Worm (Caenorhabditis elegans): Measurements from ENCODE around the gene gba-1.

The gba-1 gene

DNA sequence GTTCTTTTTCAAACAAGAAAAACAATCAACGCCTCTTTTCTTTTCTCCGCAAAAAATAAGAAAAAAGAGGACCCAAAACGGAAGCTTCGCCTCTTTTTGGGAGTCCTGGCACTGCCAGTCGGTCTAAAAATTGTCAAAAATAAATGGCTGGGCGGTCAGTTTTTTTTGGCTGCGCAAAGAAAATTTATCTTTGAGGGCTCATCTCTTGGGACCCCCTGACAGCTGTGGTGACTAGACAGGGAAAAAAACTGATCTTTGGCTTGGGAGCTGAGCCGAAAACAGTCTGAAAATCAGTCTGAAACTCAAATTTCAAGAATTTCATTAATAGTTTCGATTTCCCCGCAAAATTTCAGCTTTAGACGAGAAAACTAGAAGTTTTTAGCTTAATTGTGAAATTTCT is 14.0 kb downstream of the gba-1 start:
- TF ChIP-seq mml-1 (tag; optimal IDR thresholded peaks at IDR 0.05) = no peak
- TF ChIP-seq tbx-2 (tag; optimal IDR thresholded peaks at IDR 0.05) = no peak
- TF ChIP-seq nhr-12 (tag; optimal IDR thresholded peaks at IDR 0.05) = no peak
- no peak for TF ChIP-seq nfya-1 (tag; optimal IDR thresholded peaks at IDR 0.05; ENCODE audit: insufficient read depth)

DNA sequence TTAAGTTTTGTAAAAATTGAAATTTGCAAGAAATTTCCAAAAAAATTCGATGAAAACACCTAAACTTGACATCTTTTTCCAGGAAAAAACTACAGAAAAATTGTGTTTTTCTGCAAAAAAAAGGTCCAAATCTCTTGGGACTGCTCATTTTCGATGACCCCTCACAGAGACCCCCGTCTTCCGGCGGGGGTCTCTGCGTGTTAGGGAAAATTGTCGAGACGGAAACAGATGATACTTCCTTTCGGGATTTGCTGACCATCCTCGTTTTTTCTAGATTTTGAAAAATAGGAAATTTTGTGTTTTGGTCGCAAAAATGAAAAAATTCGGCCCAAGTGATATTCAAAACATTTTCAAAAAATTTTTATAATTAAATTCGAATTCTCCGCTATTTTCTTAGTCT is 14.8 kb downstream of the gba-1 start:
- TF ChIP-seq lin-39 (tag; optimal IDR thresholded peaks at IDR 0.05) = peak; percentile 54
- TF ChIP-seq nfya-1 (tag; optimal IDR thresholded peaks at IDR 0.05; ENCODE audit: insufficient read depth) = peak; percentile 2
- no peak for TF ChIP-seq elt-1 (tag; optimal IDR thresholded peaks at IDR 0.05)

DNA sequence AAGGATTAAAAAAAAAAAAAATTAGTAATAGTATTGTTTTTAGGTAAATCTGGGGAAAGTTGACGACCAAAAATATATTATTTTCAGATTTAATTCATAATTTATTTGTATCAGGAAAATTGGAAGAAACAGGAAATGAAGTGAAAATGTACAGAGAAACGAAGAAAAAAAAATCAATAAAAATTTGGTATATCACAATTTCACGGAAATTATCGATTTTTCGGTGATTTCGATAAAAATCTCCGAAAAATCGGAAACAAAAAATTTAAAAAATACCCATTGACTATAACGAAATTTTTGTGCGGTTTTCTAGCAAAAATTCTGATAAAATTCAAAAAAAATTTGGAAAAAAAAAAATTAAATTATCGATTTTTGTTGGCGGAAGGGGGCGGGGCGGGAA is 15.7 kb downstream of the gba-1 start:
- TF ChIP-seq ceh-28 (tag; optimal IDR thresholded peaks at IDR 0.05) = peak; percentile 80
- TF ChIP-seq daf-12 (tag; optimal IDR thresholded peaks at IDR 0.05) = no peak

DNA sequence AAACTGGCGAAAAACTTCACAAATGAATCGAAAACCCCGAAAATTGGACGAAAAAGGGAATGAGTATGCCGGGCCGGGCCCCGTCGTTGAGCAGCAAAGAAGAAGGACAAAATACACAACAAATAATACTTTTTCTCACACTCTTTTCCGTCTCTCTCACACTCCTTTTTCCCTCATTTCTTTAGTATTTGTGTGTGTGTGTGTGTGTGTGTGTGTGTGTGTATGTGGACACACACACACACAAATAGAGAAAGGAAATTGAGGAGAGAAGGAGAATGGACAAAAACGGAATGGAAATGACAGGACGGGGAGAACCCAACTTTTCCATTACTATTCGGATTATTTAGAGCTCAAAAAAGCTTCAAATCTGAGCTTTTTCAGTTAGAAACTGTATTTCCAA is 19.0 kb downstream of the gba-1 start:
- TF ChIP-seq fkh-10 (GFP tag; optimal IDR thresholded peaks at IDR 0.05) (peak; percentile 34), unc-39 (tag; optimal IDR thresholded peaks at IDR 0.05) (no peak), ama-1 (optimal IDR thresholded peaks at IDR 0.05) (no peak), tbx-2 (tag; optimal IDR thresholded peaks at IDR 0.05) (no peak), hmg-11 (tag; optimal IDR thresholded peaks at IDR 0.05) (peak; percentile 58), pha-4 (tag; optimal IDR thresholded peaks at IDR 0.05) (peak; percentile 95), snpc-4 (tag; optimal IDR thresholded peaks at IDR 0.05) (peak; percentile 40), nhr-12 (tag; optimal IDR thresholded peaks at IDR 0.05) (no peak), R02D3.7 (tag; optimal IDR thresholded peaks at IDR 0.05) (no peak), nhr-67 (tag; optimal IDR thresholded peaks at IDR 0.05) (no peak), lin-39 (tag; optimal IDR thresholded peaks at IDR 0.05) (peak; percentile 18), zag-1 (tag; optimal IDR thresholded peaks at IDR 0.05) (no peak), ztf-11 (tag; optimal IDR thresholded peaks at IDR 0.05) (no peak), elt-2 (tag; optimal IDR thresholded peaks at IDR 0.05) (peak; percentile 35), nhr-237 (tag; optimal IDR thresholded peaks at IDR 0.05) (no peak), mml-1 (tag; optimal IDR thresholded peaks at IDR 0.05) (no peak), jun-1 (tag; optimal IDR thresholded peaks at IDR 0.05) (peak; percentile 36), lin-15B (tag; optimal IDR thresholded peaks at IDR 0.05) (peak; percentile 25), mdl-1 (tag; optimal IDR thresholded peaks at IDR 0.05) (no peak), pqm-1 (tag; optimal IDR thresholded peaks at IDR 0.05) (peak; percentile 15), fkh-2 (tag; optimal IDR thresholded peaks at IDR 0.05) (no peak), daf-12 (tag; optimal IDR thresholded peaks at IDR 0.05) (no peak), nfya-1 (tag; optimal IDR thresholded peaks at IDR 0.05; ENCODE audit: insufficient read depth) (peak; percentile 67)

DNA sequence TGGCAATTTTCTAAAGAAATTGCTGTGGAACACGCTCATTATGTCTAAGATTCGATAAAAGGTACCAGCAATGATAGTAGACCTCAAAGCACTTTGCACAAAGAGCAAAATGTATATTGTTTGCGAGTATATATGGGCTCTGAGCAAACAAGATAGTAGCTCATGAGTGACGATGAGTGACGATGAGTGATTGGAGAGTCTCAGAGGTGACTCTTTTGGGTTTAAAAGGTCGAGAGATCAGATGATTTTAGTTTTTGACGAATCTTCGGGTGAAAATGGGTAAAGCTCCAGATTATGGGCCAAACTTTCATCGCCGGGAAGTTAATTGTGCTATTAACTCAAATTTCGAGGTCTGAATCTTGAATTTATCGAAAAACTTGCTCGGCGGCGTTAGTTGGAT is 20.2 kb downstream of the gba-1 start:
- peak; percentile 16 for TF ChIP-seq pha-4 (tag; optimal IDR thresholded peaks at IDR 0.05)
- TF ChIP-seq fkh-10 (GFP tag; optimal IDR thresholded peaks at IDR 0.05) = no peak

DNA sequence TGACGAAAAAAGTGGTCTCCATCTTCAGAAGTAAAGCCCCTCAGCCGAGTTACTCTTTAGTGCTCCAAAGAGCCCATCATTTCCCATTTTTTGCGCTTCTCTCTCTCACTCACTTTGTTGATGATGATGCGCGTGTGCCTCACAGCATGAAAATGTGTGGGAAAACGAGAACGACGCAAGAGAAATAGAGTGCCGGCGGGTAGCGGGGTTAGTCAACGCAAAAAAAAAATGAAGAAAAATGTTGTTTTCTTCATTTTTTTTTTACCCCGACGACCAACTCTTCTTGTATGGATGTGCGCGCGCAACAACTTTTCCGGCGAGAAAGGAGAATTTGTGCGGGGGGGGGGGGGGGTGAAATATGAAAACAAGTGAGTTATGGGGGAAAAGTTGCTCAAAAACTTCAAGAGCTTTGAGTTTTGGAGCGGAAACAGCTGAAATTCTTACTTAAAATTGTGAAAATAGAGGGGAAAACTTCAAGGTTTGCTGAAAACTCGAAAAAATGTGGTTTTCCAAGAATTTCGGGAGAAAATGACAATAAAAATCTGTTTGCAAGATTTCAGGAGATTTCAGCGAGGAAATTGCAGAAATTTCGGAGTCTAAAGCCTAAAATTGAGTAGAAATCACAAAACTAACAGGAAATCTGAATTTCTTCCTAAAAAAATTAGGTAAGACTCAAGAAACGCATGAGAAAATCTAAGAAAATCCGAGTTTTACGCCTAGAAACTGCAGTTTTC is 21.2 kb downstream of the gba-1 start, which contains the start of gene C33C12.1:
Gene C33C12.1 (plus strand): TSS at position 684 of the 734 bp plus-strand sequence.
- no peak for TF ChIP-seq pha-4 (tag; optimal IDR thresholded peaks at IDR 0.05)
- TF ChIP-seq nfya-1 (tag; optimal IDR thresholded peaks at IDR 0.05; ENCODE audit: insufficient read depth) = peak; percentile 12
- TF ChIP-seq fkh-10 (GFP tag; optimal IDR thresholded peaks at IDR 0.05) = peak; percentile 13
- TF ChIP-seq lin-39 (tag; optimal IDR thresholded peaks at IDR 0.05) = peak; percentile 34
- TF ChIP-seq hmg-11 (tag; optimal IDR thresholded peaks at IDR 0.05) = peak; percentile 18

DNA sequence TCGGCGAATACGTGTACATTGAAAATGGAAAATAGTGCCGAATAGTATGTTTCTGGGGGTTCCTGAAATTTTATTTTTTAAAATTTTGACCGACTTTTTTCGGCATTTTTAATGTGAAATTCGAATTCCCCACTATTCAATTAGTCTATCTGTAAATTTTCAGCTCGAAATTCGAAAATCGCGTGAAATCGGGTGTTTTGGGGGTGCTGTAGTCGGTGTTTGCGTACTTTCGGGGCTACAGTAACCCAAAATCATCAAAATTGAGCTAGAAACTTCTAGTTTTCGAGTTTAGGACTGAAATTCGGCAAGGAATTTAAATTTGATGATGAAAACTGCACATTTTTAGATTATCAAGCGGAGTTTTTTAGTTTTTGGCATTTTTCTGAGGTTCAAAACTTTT is 25.6 kb downstream of the gba-1 start:
- no peak for TF ChIP-seq ceh-28 (tag; optimal IDR thresholded peaks at IDR 0.05)
- no peak for TF ChIP-seq nhr-12 (tag; optimal IDR thresholded peaks at IDR 0.05)
- TF ChIP-seq nhr-25 (tag; optimal IDR thresholded peaks at IDR 0.05) = no peak
- TF ChIP-seq egl-5 (tag; optimal IDR thresholded peaks at IDR 0.05) = no peak
- no peak for TF ChIP-seq fos-1 (tag; optimal IDR thresholded peaks at IDR 0.05)
- no peak for TF ChIP-seq pha-4 (tag; optimal IDR thresholded peaks at IDR 0.05)
- TF ChIP-seq ceh-16 (tag; optimal IDR thresholded peaks at IDR 0.05) = no peak
- no peak for TF ChIP-seq R02D3.7 (tag; optimal IDR thresholded peaks at IDR 0.05)
- TF ChIP-seq ZK546.5 (tag; optimal IDR thresholded peaks at IDR 0.05) = no peak
- TF ChIP-seq snpc-4 (tag; optimal IDR thresholded peaks at IDR 0.05) = no peak
- no peak for TF ChIP-seq nhr-67 (tag; optimal IDR thresholded peaks at IDR 0.05)
- no peak for TF ChIP-seq hmg-11 (tag; optimal IDR thresholded peaks at IDR 0.05)
- TF ChIP-seq fkh-10 (GFP tag; optimal IDR thresholded peaks at IDR 0.05) = no peak
- no peak for TF ChIP-seq nhr-43 (tag; optimal IDR thresholded peaks at IDR 0.05; ENCODE audit: poor library complexity, severe bottlenecking)
- TF ChIP-seq lsy-12 (tag; optimal IDR thresholded peaks at IDR 0.05) = no peak
- TF ChIP-seq nhr-237 (tag; optimal IDR thresholded peaks at IDR 0.05) = no peak
